Fruit fly (Drosophila melanogaster) S2 (cell line): Measurements from ENCODE around the gene Rbcn-3A.

ENCODE experiments used
- CG8478 ChIP-seq: fragments of >200 bp; optimal IDR thresholded peaks from 2 replicates; lab custom pipeline; 2018
- CTCF ChIP-seq, 2 experiments: fragments of >200 bp; optimal IDR thresholded peaks; 2 replicates each; lab custom pipeline; 2018

DNA sequence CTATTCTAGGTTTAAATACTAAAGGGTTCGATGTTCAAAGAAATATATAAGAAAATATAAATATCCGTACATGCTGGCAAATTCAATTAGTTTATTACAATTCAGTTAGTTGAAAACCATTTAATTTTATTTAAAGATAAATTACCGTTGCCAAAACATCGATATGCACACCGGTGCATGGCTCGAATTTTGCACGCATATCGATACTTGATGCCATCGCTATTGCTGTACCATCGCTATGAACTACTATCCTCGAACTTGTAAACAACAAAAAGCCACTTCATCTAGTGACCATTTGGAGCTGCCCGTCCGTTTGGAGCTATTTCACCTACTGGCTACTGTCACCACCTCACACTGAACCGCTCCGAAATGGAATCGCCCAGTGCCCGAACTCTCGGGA, 5.6 kb upstream of the Rbcn-3A start, which contains the start of gene Josd:
- no peak for TF ChIP-seq CTCF (optimal IDR thresholded peaks at IDR 0.05; lab: Kevin White, UChicago)
- TF ChIP-seq CG8478, result no peak
